Fruit fly (Drosophila melanogaster) whole organism, adult: ENCODE results near the gene Exo84.

Experiments used
- CG1620 ChIP-seq: fragments of 200-800 bp; sonication (Bioruptor generic); optimal IDR thresholded peaks from 2 replicates; lab custom pipeline; 2016; ENCODE audit warnings: missing biosample characterization, missing genetic modification characterization
- CG5204 ChIP-seq: fragments of 200-800 bp; sonication (Bioruptor generic); optimal IDR thresholded peaks from 2 replicates; lab custom pipeline; 2016; ENCODE audit warnings: missing biosample characterization, missing genetic modification characterization
- CG7101 ChIP-seq: fragments of 200-800 bp; sonication (Bioruptor generic); optimal IDR thresholded peaks from 2 replicates; lab custom pipeline; 2018; ENCODE audit warnings: missing biosample characterization, mild to moderate bottlenecking, missing genetic modification characterization, moderate library complexity
- Clk ChIP-seq: fragments of 200-800 bp; sonication (Bioruptor generic); optimal IDR thresholded peaks from 2 replicates; lab custom pipeline; 2017; ENCODE audit warnings: missing biosample characterization, missing genetic modification characterization
- bab1 ChIP-seq: fragments of 200-800 bp; sonication (Bioruptor generic); optimal IDR thresholded peaks from 3 replicates; lab custom pipeline; 2019; ENCODE audit warnings: missing biosample characterization, mild to moderate bottlenecking, missing genetic modification characterization, moderate library complexity
- ovo ChIP-seq: fragments of 200-800 bp; sonication (Bioruptor generic); optimal IDR thresholded peaks from 2 replicates; lab custom pipeline; 2016; ENCODE audit warnings: missing biosample characterization, missing genetic modification characterization
- tj ChIP-seq: fragments of 200-800 bp; sonication (Bioruptor generic); optimal IDR thresholded peaks from 3 replicates; lab custom pipeline; 2017; ENCODE audit warnings: missing biosample characterization, mild to moderate bottlenecking, missing genetic modification characterization, moderate library complexity

DNA sequence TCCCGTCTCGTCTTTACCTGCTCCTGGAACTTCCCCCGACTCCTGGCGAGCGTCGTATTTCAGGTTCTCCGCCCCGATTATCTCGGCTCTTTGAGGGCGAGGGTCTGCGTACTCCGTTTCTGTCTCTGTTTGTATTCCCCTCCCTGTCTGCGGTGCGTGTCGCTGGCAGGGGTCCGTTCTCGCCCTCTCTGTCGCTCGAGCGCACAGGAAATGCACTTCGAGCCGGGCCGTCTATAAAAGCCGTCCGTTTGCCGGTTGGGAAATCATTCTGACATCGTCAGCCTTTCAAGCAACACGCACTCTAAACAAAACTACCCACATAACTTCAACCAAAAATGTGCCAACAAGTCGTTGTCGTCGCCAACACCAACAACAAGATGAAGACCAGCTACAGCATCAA, 41.4 kb downstream of the Exo84 start:
- TF ChIP-seq CG5204 (GFP tag; lab: Kevin White, UChicago) (no peak), tj (GFP tag; lab: Kevin White, UChicago) (no peak), CG7101 (tag; lab: Kevin White, UChicago) (no peak), Clk (GFP tag; lab: Kevin White, UChicago) (no peak), bab1 (GFP tag; lab: Kevin White, UChicago) (no peak), ovo (GFP tag; lab: Kevin White, UChicago) (no peak), CG1620 (GFP tag; lab: Kevin White, UChicago) (no peak)
